Fruit fly (Drosophila melanogaster) whole organism, embryonic: ENCODE measurements around the gene CG6409.
A peak's percentile ranks its signal among the peaks of the same experiment; 100 is the strongest.

Experiments
- CG10209 ChIP-seq: fragments of 200-800 bp; sonication (Bioruptor generic); optimal IDR thresholded peaks from 3 replicates; lab custom pipeline; 2017; ENCODE audit warnings: missing biosample characterization, mild to moderate bottlenecking, missing genetic modification characterization, missing genetic modification reagents
- CG10462 ChIP-seq: fragments of 200-800 bp; sonication (Bioruptor generic); optimal IDR thresholded peaks from 2 replicates; lab custom pipeline; 2016; ENCODE audit warnings: missing biosample characterization, missing genetic modification characterization
- CG10979 ChIP-seq: fragments of 200-800 bp; sonication (Bioruptor generic); optimal IDR thresholded peaks from 2 replicates; lab custom pipeline; 2018; ENCODE audit warnings: missing biosample characterization, mild to moderate bottlenecking, missing genetic modification characterization, moderate library complexity
- CG13123 ChIP-seq: fragments of 200-800 bp; sonication (Bioruptor generic); optimal IDR thresholded peaks from 2 replicates; lab custom pipeline; 2016; ENCODE audit warnings: missing biosample characterization, missing genetic modification characterization
- CG13424 ChIP-seq: fragments of 200-800 bp; sonication (Bioruptor generic); optimal IDR thresholded peaks from 2 replicates; lab custom pipeline; 2019; ENCODE audit warnings: missing biosample characterization, mild to moderate bottlenecking, missing genetic modification characterization, moderate library complexity
- CG14710 ChIP-seq: fragments of 200-800 bp; sonication (Bioruptor generic); optimal IDR thresholded peaks from 3 replicates; lab custom pipeline; 2019; ENCODE audit warnings: missing biosample characterization, mild to moderate bottlenecking, missing genetic modification characterization, moderate library complexity
- CG15479 ChIP-seq: fragments of 200-800 bp; sonication (Bioruptor generic); optimal IDR thresholded peaks from 3 replicates; lab custom pipeline; 2019; ENCODE audit warnings: missing biosample characterization, mild to moderate bottlenecking, missing genetic modification characterization, moderate library complexity
- CG15696 ChIP-seq: fragments of 200-800 bp; sonication (Bioruptor generic); optimal IDR thresholded peaks from 2 replicates; lab custom pipeline; 2019; ENCODE audit warnings: missing biosample characterization, mild to moderate bottlenecking, missing genetic modification characterization, moderate library complexity
- CG16813 ChIP-seq: fragments of 200-800 bp; sonication (Bioruptor generic); IDR thresholded peaks from 3 replicates; pipeline ENCODE4 v1.3.6; 2022; ENCODE audit warnings: missing biosample characterization, missing genetic modification characterization; ENCODE audit not compliant: partially characterized antibody
- CG16815 ChIP-seq: fragments of 200-800 bp; sonication (Bioruptor generic); optimal IDR thresholded peaks from 3 replicates; lab custom pipeline; 2017; ENCODE audit warnings: missing biosample characterization, mild to moderate bottlenecking, missing genetic modification characterization
- CG17359 ChIP-seq: fragments of 200-800 bp; sonication (Bioruptor generic); optimal IDR thresholded peaks from 3 replicates; lab custom pipeline; 2018; ENCODE audit warnings: missing biosample characterization, mild to moderate bottlenecking, missing genetic modification characterization, moderate library complexity
- CG3163 ChIP-seq: fragments of 200-800 bp; sonication (Bioruptor generic); optimal IDR thresholded peaks from 3 replicates; lab custom pipeline; 2016; ENCODE audit warnings: missing biosample characterization, missing genetic modification characterization
- CG32532 ChIP-seq: fragments of 200-800 bp; sonication (Bioruptor generic); IDR thresholded peaks from 2 replicates; pipeline ENCODE4 v1.3.6; 2022; ENCODE audit warnings: missing biosample characterization, missing genetic modification characterization
- CG3995 ChIP-seq: fragments of 200-800 bp; sonication (Bioruptor generic); optimal IDR thresholded peaks from 3 replicates; lab custom pipeline; 2016; ENCODE audit warnings: missing biosample characterization, missing genetic modification characterization
- CG4820 ChIP-seq: fragments of 200-800 bp; sonication (Bioruptor generic); optimal IDR thresholded peaks from 3 replicates; lab custom pipeline; 2016; ENCODE audit warnings: missing biosample characterization, missing genetic modification characterization
- CG6791 ChIP-seq: fragments of 200-800 bp; sonication (Bioruptor generic); IDR thresholded peaks from 3 replicates; pipeline ENCODE4 v1.3.6; 2022; ENCODE audit warnings: missing biosample characterization, missing genetic modification characterization; ENCODE audit not compliant: partially characterized antibody
- CG8359 ChIP-seq: fragments of 200-800 bp; sonication (Bioruptor generic); optimal IDR thresholded peaks from 2 replicates; lab custom pipeline; 2017; ENCODE audit warnings: missing biosample characterization, mild to moderate bottlenecking, missing genetic modification characterization, borderline replicate concordance
- CG9727 ChIP-seq: fragments of 200-800 bp; sonication (Bioruptor generic); optimal IDR thresholded peaks from 3 replicates; lab custom pipeline; 2017; ENCODE audit warnings: missing biosample characterization, mild to moderate bottlenecking, missing genetic modification characterization
- Fer1 ChIP-seq: fragments of 200-800 bp; sonication (Bioruptor generic); optimal IDR thresholded peaks from 2 replicates; lab custom pipeline; 2017; ENCODE audit warnings: missing biosample characterization, mild to moderate bottlenecking, missing genetic modification characterization
- NFAT ChIP-seq: fragments of 200-800 bp; sonication (Bioruptor generic); IDR thresholded peaks from 2 replicates; pipeline ENCODE4 v1.3.6; 2022; ENCODE audit warnings: missing biosample characterization, missing genetic modification characterization
- Neu2 ChIP-seq: fragments of 200-800 bp; sonication (Bioruptor generic); optimal IDR thresholded peaks from 3 replicates; lab custom pipeline; 2016; ENCODE audit warnings: missing biosample characterization, missing genetic modification characterization, borderline replicate concordance
- Nf-YB ChIP-seq: fragments of 200-800 bp; sonication (Bioruptor generic); optimal IDR thresholded peaks from 3 replicates; lab custom pipeline; 2019; ENCODE audit warnings: missing biosample characterization, mild to moderate bottlenecking, missing genetic modification characterization, moderate library complexity
- Oli ChIP-seq: fragments of 200-800 bp; sonication (Bioruptor generic); optimal IDR thresholded peaks from 2 replicates; lab custom pipeline; 2018; ENCODE audit warnings: missing biosample characterization, mild to moderate bottlenecking, missing genetic modification characterization, moderate library complexity
- Opbp ChIP-seq: fragments of 200-800 bp; sonication (Bioruptor generic); IDR thresholded peaks from 3 replicates; pipeline ENCODE4 v1.3.6; 2022; ENCODE audit warnings: missing biosample characterization, missing genetic modification characterization; ENCODE audit not compliant: partially characterized antibody
- PHDP ChIP-seq: fragments of 200-800 bp; sonication (Bioruptor generic); optimal IDR thresholded peaks from 3 replicates; lab custom pipeline; 2018; ENCODE audit warnings: missing biosample characterization, mild to moderate bottlenecking, missing genetic modification characterization, moderate library complexity
- Pdp1 ChIP-seq, 2 experiments: fragments of 200-800 bp; sonication (Bioruptor generic); optimal IDR thresholded peaks; 3 replicates each; lab custom pipeline; 2016; ENCODE audit warnings: missing biosample characterization in 2 of 2, missing genetic modification characterization in 2 of 2, mild to moderate bottlenecking in 1 of 2, moderate library complexity in 1 of 2
- Spps ChIP-seq: fragments of 200-800 bp; sonication (Bioruptor generic); optimal IDR thresholded peaks from 2 replicates; lab custom pipeline; 2018; ENCODE audit warnings: missing biosample characterization, mild to moderate bottlenecking, missing genetic modification characterization
- Stat92E ChIP-seq, 3 experiments: fragments of >200 bp in 2 of 3; fragments of 200-800 bp in 1 of 3; sonication (Bioruptor generic) in 1 of 3; optimal IDR thresholded peaks; 2 replicates each; lab custom pipeline; 2017 to 2019; ENCODE audit warnings: missing biosample characterization in 3 of 3, missing genetic modification characterization in 3 of 3, mild to moderate bottlenecking in 1 of 3, moderate library complexity in 1 of 3
- Xbp1 ChIP-seq: fragments of 200-800 bp; sonication (Bioruptor generic); optimal IDR thresholded peaks from 3 replicates; lab custom pipeline; 2016; ENCODE audit warnings: missing biosample characterization, mild to moderate bottlenecking, missing genetic modification characterization
- ara ChIP-seq: fragments of 200-800 bp; sonication (Bioruptor generic); IDR thresholded peaks from 2 replicates; pipeline ENCODE4 v1.3.6; 2022; ENCODE audit warnings: missing biosample characterization, missing genetic modification characterization
- chn ChIP-seq: fragments of 200-800 bp; sonication (Bioruptor generic); optimal IDR thresholded peaks from 2 replicates; lab custom pipeline; 2016; ENCODE audit warnings: missing biosample characterization, missing genetic modification characterization
- crol ChIP-seq: fragments of 200-800 bp; sonication (Bioruptor generic); IDR thresholded peaks from 2 replicates; pipeline ENCODE4 v1.3.6; 2022; ENCODE audit warnings: missing biosample characterization, missing genetic modification characterization
- dmrt99B ChIP-seq: fragments of 200-800 bp; sonication (Bioruptor generic); optimal IDR thresholded peaks from 2 replicates; lab custom pipeline; 2018; ENCODE audit warnings: missing biosample characterization, mild to moderate bottlenecking, missing genetic modification characterization, moderate library complexity
- eve ChIP-seq, 2 experiments: fragments of >200 bp; optimal IDR thresholded peaks; 2 replicates each; lab custom pipeline; 2017; ENCODE audit warnings: missing biosample characterization in 2 of 2, missing genetic modification characterization in 2 of 2
- fu2 ChIP-seq: fragments of 200-800 bp; sonication (Bioruptor generic); optimal IDR thresholded peaks from 2 replicates; lab custom pipeline; 2016; ENCODE audit warnings: missing biosample characterization, missing genetic modification characterization
- gcm2 ChIP-seq: fragments of 200-800 bp; sonication (Bioruptor generic); optimal IDR thresholded peaks from 2 replicates; lab custom pipeline; 2016; ENCODE audit warnings: missing biosample characterization, missing genetic modification characterization
- gfzf ChIP-seq: fragments of 200-800 bp; sonication (Bioruptor generic); optimal IDR thresholded peaks from 2 replicates; lab custom pipeline; 2016; ENCODE audit warnings: missing biosample characterization, mild to moderate bottlenecking, missing genetic modification characterization, moderate library complexity
- grau ChIP-seq: fragments of 200-800 bp; optimal IDR thresholded peaks from 3 replicates; lab custom pipeline; 2019; ENCODE audit warnings: missing biosample characterization, mild to moderate bottlenecking, missing genetic modification characterization, moderate library complexity
- gsb-n ChIP-seq: fragments of 200-800 bp; sonication (Bioruptor generic); optimal IDR thresholded peaks from 3 replicates; lab custom pipeline; 2018; ENCODE audit warnings: missing biosample characterization, mild to moderate bottlenecking, missing genetic modification characterization
- nmo ChIP-seq: fragments of 200-800 bp; sonication (Bioruptor generic); optimal IDR thresholded peaks from 2 replicates; lab custom pipeline; 2018; ENCODE audit warnings: missing biosample characterization, mild to moderate bottlenecking, missing genetic modification characterization, moderate library complexity
- prd ChIP-seq, 3 experiments: fragments of >200 bp in 2 of 3; fragments of 200-800 bp in 1 of 3; sonication (Bioruptor generic) in 1 of 3; optimal IDR thresholded peaks in 2 of 3; IDR thresholded peaks in 1 of 3; 2 replicates in 2 of 3; 3 replicates in 1 of 3; pipeline versions ENCODE4 v1.3.6 to Lab custom; 2017 to 2022; ENCODE audit warnings: missing biosample characterization in 1 of 3, missing genetic modification characterization in 1 of 3
- ranshi ChIP-seq: fragments of 200-800 bp; sonication (Bioruptor generic); IDR thresholded peaks from 2 replicates; pipeline ENCODE4 v1.3.6; 2022; ENCODE audit warnings: missing biosample characterization, missing genetic modification characterization
- schlank ChIP-seq: fragments of 200-800 bp; sonication (Bioruptor generic); optimal IDR thresholded peaks from 2 replicates; lab custom pipeline; 2018; ENCODE audit warnings: missing biosample characterization, mild to moderate bottlenecking, missing genetic modification characterization
- tio ChIP-seq: fragments of 200-800 bp; sonication (Bioruptor generic); optimal IDR thresholded peaks from 2 replicates; lab custom pipeline; 2017; ENCODE audit warnings: missing biosample characterization, missing genetic modification characterization, inconsistent platforms
- unpg ChIP-seq: fragments of 200-800 bp; sonication (Bioruptor generic); optimal IDR thresholded peaks from 3 replicates; lab custom pipeline; 2018; ENCODE audit warnings: missing biosample characterization, mild to moderate bottlenecking, missing genetic modification characterization, moderate library complexity
- zen ChIP-seq: fragments of 200-800 bp; sonication (Bioruptor generic); optimal IDR thresholded peaks from 3 replicates; lab custom pipeline; 2018; ENCODE audit warnings: missing biosample characterization, mild to moderate bottlenecking, missing genetic modification characterization, moderate library complexity
- zfh1 ChIP-seq: fragments of 200-800 bp; sonication (Bioruptor generic); IDR thresholded peaks from 3 replicates; pipeline ENCODE4 v1.3.6; 2022; ENCODE audit warnings: missing biosample characterization, missing genetic modification characterization

Gene CG6409

dm6 chr3L:10847790-10848492 is 34.2 kb downstream of the CG6409 start (continued):
- TF ChIP-seq Neu2 (GFP tag; lab: Kevin White, UChicago) (peak; percentile 35), Pdp1 (GFP tag; optimal IDR thresholded peaks at IDR 0.05; lab: Kevin White, UChicago) (peak; percentile 9 to 19), eve (GFP tag; optimal IDR thresholded peaks at IDR 0.05; lab: Kevin White, UChicago) (no peak), CG4820 (GFP tag; lab: Kevin White, UChicago) (peak; percentile 19), CG8359 (peak; percentile 56), CG3995 (GFP tag; lab: Kevin White, UChicago) (no peak), Oli (tag; lab: Kevin White, UChicago) (peak; percentile 53), CG9727 (GFP tag; lab: Kevin White, UChicago) (peak; percentile 86), Nf-YB (GFP tag; lab: Kevin White, UChicago) (peak; percentile 13), nmo (peak; percentile 20), grau (peak; percentile 45), Opbp (no peak), fu2 (GFP tag; lab: Kevin White, UChicago) (no peak), CG3163 (GFP tag; lab: Kevin White, UChicago) (peak; percentile 3), CG32532 (GFP tag; lab: Robert Waterston, UW) (no peak), prd (optimal IDR thresholded peaks at IDR 0.05; lab: Kevin White, UChicago) (no peak), prd (GFP tag; IDR thresholded peaks at IDR 0.05; lab: Robert Waterston, UW) (peak; percentile 62; the same call in 1 of the 3 replicates), zfh1 (GFP tag; lab: Robert Waterston, UW) (peak; percentile 52; the same call in 1 of the 3 replicates), Xbp1 (GFP tag; lab: Kevin White, UChicago) (peak; percentile 33), CG10209 (GFP tag; lab: Kevin White, UChicago) (peak; percentile 48), Stat92E (GFP tag; optimal IDR thresholded peaks at IDR 0.05; lab: Kevin White, UChicago) (no peak), ara (GFP tag; lab: Robert Waterston, UW) (peak; percentile 41; the same call in 1 of the 2 replicates), gsb-n (tag; lab: Kevin White, UChicago) (no peak), Fer1 (GFP tag; lab: Kevin White, UChicago) (no peak), CG14710 (peak; percentile 81), tio (GFP tag; lab: Kevin White, UChicago) (peak; percentile 39), NFAT (0 out of 2 replicates have a peak, but pooled peaks have one; percentile 20), crol (GFP tag; lab: Robert Waterston, UW) (peak; percentile 55), dmrt99B (tag; lab: Kevin White, UChicago) (peak; percentile 5), PHDP (tag; lab: Kevin White, UChicago) (no peak), CG15479 (peak; percentile 78), CG16815 (GFP tag; lab: Kevin White, UChicago) (peak; percentile 61), zen (tag; lab: Kevin White, UChicago) (peak; percentile 83), CG17359 (no peak), gcm2 (GFP tag; lab: Kevin White, UChicago) (no peak), unpg (GFP tag; lab: Kevin White, UChicago) (peak; percentile 27), chn (GFP tag; lab: Kevin White, UChicago) (peak; percentile 41), gfzf (GFP tag; lab: Kevin White, UChicago) (no peak), Spps (tag; lab: Kevin White, UChicago) (no peak), CG13123 (GFP tag; lab: Kevin White, UChicago) (peak; percentile 28), CG10979 (tag; lab: Kevin White, UChicago) (peak; percentile 75), CG10462 (GFP tag; lab: Kevin White, UChicago) (peak; percentile 16), CG6791 (GFP tag; lab: Robert Waterston, UW) (peak; percentile 29; the same call in 1 of the 3 replicates), CG13424 (no peak), ranshi (GFP tag; lab: Robert Waterston, UW) (0 out of 2 replicates have a peak, but pooled peaks have one; percentile 4), CG15696 (tag; lab: Kevin White, UChicago) (peak; percentile 90), schlank (tag; lab: Kevin White, UChicago) (no peak), CG16813 (GFP tag; lab: Robert Waterston, UW) (no peak)
